Worm (Caenorhabditis elegans) whole organism, L4 larva: ENCODE results near the gene oops-1.

ENCODE experiments used
- F44E2.7 ChIP-seq: fragments of 200-800 bp; sonication (Bioruptor generic); IDR thresholded peaks from 2 replicates; pipeline ENCODE4 v2.1.2; 2022; ENCODE audit warnings: missing genetic modification characterization, missing compliant biosample characterization
- aly-2 ChIP-seq: sonication (generic microtip); optimal IDR thresholded peaks from 2 replicates; lab custom pipeline; 2018; ENCODE audit warnings: missing biosample characterization, missing genetic modification characterization
- ama-1 ChIP-seq: fragments of 150-350 bp; optimal IDR thresholded peaks from 2 replicates; lab custom pipeline; 2014; ENCODE audit warnings: inconsistent platforms, mixed read lengths
- ceh-28 ChIP-seq: fragments of 150-350 bp; optimal IDR thresholded peaks from 2 replicates; lab custom pipeline; 2014; ENCODE audit warnings: missing biosample characterization, missing genetic modification reagents, missing genetic modification characterization
- daf-12 ChIP-seq: fragments of 150-350 bp; optimal IDR thresholded peaks from 2 replicates; lab custom pipeline; 2014; ENCODE audit warnings: missing biosample characterization, missing genetic modification reagents, missing genetic modification characterization
- dmd-6 ChIP-seq: fragments of 200-800 bp; sonication (Bioruptor generic); IDR thresholded peaks from 2 replicates; pipeline ENCODE4 v1.3.6; 2022; ENCODE audit warnings: missing genetic modification reagents, missing genetic modification characterization, missing compliant biosample characterization
- egl-27 ChIP-seq: sonication (generic microtip); optimal IDR thresholded peaks from 3 replicates; lab custom pipeline; 2017; ENCODE audit warnings: missing biosample characterization, missing genetic modification reagents, missing genetic modification characterization
- egl-43 ChIP-seq: fragments of 200-800 bp; sonication (Bioruptor generic); IDR thresholded peaks from 2 replicates; pipeline ENCODE4 v1.3.6; 2022; ENCODE audit warnings: missing genetic modification reagents, missing genetic modification characterization, missing compliant biosample characterization
- fkh-10 ChIP-seq: fragments of 150-350 bp; optimal IDR thresholded peaks from 2 replicates; lab custom pipeline; 2014; ENCODE audit warnings: missing biosample characterization, missing genetic modification reagents, missing genetic modification characterization
- fos-1 ChIP-seq: fragments of 150-350 bp; optimal IDR thresholded peaks from 2 replicates; lab custom pipeline; 2014; ENCODE audit warnings: missing biosample characterization, missing genetic modification characterization
- jun-1 ChIP-seq: fragments of 150-350 bp; optimal IDR thresholded peaks from 2 replicates; lab custom pipeline; 2014; ENCODE audit warnings: missing biosample characterization, missing genetic modification reagents, missing genetic modification characterization
- mxl-2 ChIP-seq: fragments of 200-800 bp; sonication (Bioruptor generic); conservative IDR thresholded peaks from 2 replicates; pipeline ENCODE4 v1.3.6; 2022; ENCODE audit warnings: missing genetic modification reagents, missing genetic modification characterization, missing compliant biosample characterization
- nhr-237 ChIP-seq: sonication (generic microtip); optimal IDR thresholded peaks from 2 replicates; lab custom pipeline; 2017; ENCODE audit warnings: missing biosample characterization, missing genetic modification characterization
- nhr-25 ChIP-seq: sonication (generic microtip); optimal IDR thresholded peaks from 2 replicates; lab custom pipeline; 2017; ENCODE audit warnings: missing genetic modification characterization, mild to moderate bottlenecking, missing compliant biosample characterization, antibody characterized with exemption, moderate library complexity, borderline replicate concordance; ENCODE audit not compliant: insufficient read depth

- TF ChIP-seq ama-1 (lab: Kevin White, UChicago) (no peak), jun-1 (tag; lab: Kevin White, UChicago) (no peak), F44E2.7 (GFP tag; lab: Robert Waterston, UW) (no peak), daf-12 (tag; lab: Kevin White, UChicago) (no peak), egl-43 (GFP tag; lab: Robert Waterston, UW) (no peak), ceh-28 (tag; lab: Kevin White, UChicago) (no peak), mxl-2 (peak; percentile 71; the same call in 1 of the 2 replicates), nhr-25 (no peak), aly-2 (no peak), nhr-237 (tag; lab: Kevin White, UChicago) (no peak), egl-27 (tag; lab: Kevin White, UChicago) (no peak), fos-1 (no peak), fkh-10 (GFP tag; lab: Kevin White, UChicago) (no peak), dmd-6 (peak; percentile 85)
Measured at ce11 chrIV:5762770-5763169, 51.2 kb downstream of the oops-1 start.
